Worm (Caenorhabditis elegans): ENCODE data around the gene nhr-182.

Gene nhr-182

ce11 chrV:2259750-2260149, at the start of gene nhr-182:
Gene nhr-182, minus strand, starts transcription at chrV:2259927.
- TF ChIP-seq him-1 (tag; optimal IDR thresholded peaks at IDR 0.05) (no peak), W03F9.2 (tag; optimal IDR thresholded peaks at IDR 0.05) (no peak), dao-5 (tag; optimal IDR thresholded peaks at IDR 0.05) (no peak)

- TF ChIP-seq W03F9.2 (tag; optimal IDR thresholded peaks at IDR 0.05) (no peak), him-1 (tag; optimal IDR thresholded peaks at IDR 0.05) (no peak), dao-5 (tag; optimal IDR thresholded peaks at IDR 0.05) (no peak)
Measured at ce11 chrV:2308246-2308645, 48.5 kb upstream of the nhr-182 start.

ce11 chrV:2306383-2306782, 46.7 kb upstream of the nhr-182 start:
- TF ChIP-seq him-1 (tag; optimal IDR thresholded peaks at IDR 0.05) (no peak), dao-5 (tag; optimal IDR thresholded peaks at IDR 0.05) (no peak), W03F9.2 (tag; optimal IDR thresholded peaks at IDR 0.05) (no peak)

- TF ChIP-seq W03F9.2 (tag; optimal IDR thresholded peaks at IDR 0.05), result no peak
- no peak for TF ChIP-seq him-1 (tag; optimal IDR thresholded peaks at IDR 0.05)
- TF ChIP-seq dao-5 (tag; optimal IDR thresholded peaks at IDR 0.05), result no peak
Measured at ce11 chrV:2303775-2304174, 44.0 kb upstream of the nhr-182 start, which contains the start of gene irld-15. Gene irld-15, minus strand, starts transcription at chrV:2303875.

ce11 chrV:2300905-2301304, 41.2 kb upstream of the nhr-182 start, which contains the start of gene Y19D10B.8:
Gene Y19D10B.8, minus strand, starts transcription at chrV:2301005.
- no peak for TF ChIP-seq him-1 (tag; optimal IDR thresholded peaks at IDR 0.05)

- TF ChIP-seq him-1 (tag; optimal IDR thresholded peaks at IDR 0.05) (no peak), dao-5 (tag; optimal IDR thresholded peaks at IDR 0.05) (no peak), W03F9.2 (tag; optimal IDR thresholded peaks at IDR 0.05) (no peak)
Measured at ce11 chrV:2294577-2294976, 34.9 kb upstream of the nhr-182 start, which contains the start of gene nhr-226. Gene nhr-226, plus strand, starts transcription at chrV:2294877.

- no peak for TF ChIP-seq dao-5 (tag; optimal IDR thresholded peaks at IDR 0.05)
- no peak for TF ChIP-seq W03F9.2 (tag; optimal IDR thresholded peaks at IDR 0.05)
- TF ChIP-seq him-1 (tag; optimal IDR thresholded peaks at IDR 0.05), result no peak
Measured at ce11 chrV:2292240-2292639, 32.5 kb upstream of the nhr-182 start, which contains the start of gene nhr-115. Gene nhr-115, plus strand, starts transcription at chrV:2292540.

- no peak for TF ChIP-seq dao-5 (tag; optimal IDR thresholded peaks at IDR 0.05)
- TF ChIP-seq him-1 (tag; optimal IDR thresholded peaks at IDR 0.05), result no peak
- TF ChIP-seq W03F9.2 (tag; optimal IDR thresholded peaks at IDR 0.05), result no peak
Measured at ce11 chrV:2290329-2290728, 30.6 kb upstream of the nhr-182 start, which contains the start of gene nhr-225. Gene nhr-225, minus strand, starts transcription at chrV:2290474.

- TF ChIP-seq him-1 (tag; optimal IDR thresholded peaks at IDR 0.05) (no peak), W03F9.2 (tag; optimal IDR thresholded peaks at IDR 0.05) (no peak), dao-5 (tag; optimal IDR thresholded peaks at IDR 0.05) (no peak)
Measured at ce11 chrV:2285107-2285506, 25.4 kb upstream of the nhr-182 start, which contains the start of gene nhr-227. Gene nhr-227, plus strand, starts transcription at chrV:2285432.

- TF ChIP-seq W03F9.2 (tag; optimal IDR thresholded peaks at IDR 0.05) (peak; percentile 17), dao-5 (tag; optimal IDR thresholded peaks at IDR 0.05) (no peak)
Measured at ce11 chrV:2281499-2281898, 21.8 kb upstream of the nhr-182 start, which contains the start of gene nhr-228. Gene nhr-228, plus strand, starts transcription at chrV:2281759.

- no peak for TF ChIP-seq W03F9.2 (tag; optimal IDR thresholded peaks at IDR 0.05)
- no peak for TF ChIP-seq him-1 (tag; optimal IDR thresholded peaks at IDR 0.05)
- TF ChIP-seq dao-5 (tag; optimal IDR thresholded peaks at IDR 0.05), result no peak
Measured at ce11 chrV:2278543-2278942, 18.8 kb upstream of the nhr-182 start, which contains the start of gene fbxa-137. Gene fbxa-137, plus strand, starts transcription at chrV:2278816.

- TF ChIP-seq dao-5 (tag; optimal IDR thresholded peaks at IDR 0.05) (no peak), him-1 (tag; optimal IDR thresholded peaks at IDR 0.05) (no peak), W03F9.2 (tag; optimal IDR thresholded peaks at IDR 0.05) (no peak)
Measured at ce11 chrV:2278052-2278451, 18.3 kb upstream of the nhr-182 start, which contains the start of gene nhr-59. Gene nhr-59, minus strand, starts transcription at chrV:2278265.

- TF ChIP-seq dao-5 (tag; optimal IDR thresholded peaks at IDR 0.05) (no peak), him-1 (tag; optimal IDR thresholded peaks at IDR 0.05) (no peak), W03F9.2 (tag; optimal IDR thresholded peaks at IDR 0.05) (no peak)
Measured at ce11 chrV:2277260-2277659, 17.5 kb upstream of the nhr-182 start.

- no peak for TF ChIP-seq W03F9.2 (tag; optimal IDR thresholded peaks at IDR 0.05)
- no peak for TF ChIP-seq dao-5 (tag; optimal IDR thresholded peaks at IDR 0.05)
- TF ChIP-seq him-1 (tag; optimal IDR thresholded peaks at IDR 0.05), result no peak
Measured at ce11 chrV:2274253-2274892, 14.6 kb upstream of the nhr-182 start, which contains the start of the genes Y5H2A.4 and abu-4. Gene Y5H2A.4, minus strand, starts transcription at chrV:2274353. Gene abu-4, plus strand, starts transcription at chrV:2274842.

Data from whole organism, L4/young adult.